Worm (Caenorhabditis elegans) whole organism, L4/young adult: ENCODE data around the gene prkl-1.

Experiments
- W03F9.2 ChIP-seq: fragments of 150-350 bp; optimal IDR thresholded peaks from 2 replicates; lab custom pipeline; 2014; ENCODE audit warnings: missing biosample characterization, missing genetic modification characterization
- dao-5 ChIP-seq: sonication (generic microtip); optimal IDR thresholded peaks from 2 replicates; lab custom pipeline; 2016; ENCODE audit warnings: missing genotype, missing genetic modification characterization, moderate library complexity, missing compliant biosample characterization
- him-1 ChIP-seq: sonication (generic microtip); optimal IDR thresholded peaks from 2 replicates; lab custom pipeline; 2016; ENCODE audit warnings: missing genotype, missing genetic modification reagents, missing genetic modification characterization, missing compliant biosample characterization

DNA sequence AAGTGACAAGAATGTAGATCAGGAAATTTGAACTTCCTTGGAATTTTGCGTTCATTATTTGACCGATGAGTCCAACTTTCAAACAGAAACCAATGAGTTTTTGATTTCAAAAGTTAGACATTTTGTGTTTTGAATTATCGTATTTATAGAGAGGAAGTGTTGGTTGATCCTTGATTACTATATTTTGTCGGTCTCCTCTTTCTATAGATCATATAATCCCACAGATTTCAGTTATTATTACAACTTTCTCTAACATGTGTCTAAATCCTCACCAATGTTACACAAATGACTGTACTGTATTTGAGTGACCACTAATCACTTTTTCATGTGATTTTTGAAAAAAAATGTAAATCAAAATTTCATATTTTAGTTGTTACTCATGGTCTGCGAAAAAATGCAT lies 22.2 kb downstream of the prkl-1 start, which contains the start of gene B0478.3:
- TF ChIP-seq W03F9.2 (tag; lab: Kevin White, UChicago) (no peak), dao-5 (tag; lab: Kevin White, UChicago) (no peak), him-1 (tag; lab: Kevin White, UChicago) (no peak)
